Worm (Caenorhabditis elegans) whole organism, midembryonic: ENCODE results near the gene W02A2.12.

Source experiments
- T22C8.4 ChIP-seq: fragments of 200-800 bp; sonication (Bioruptor generic); IDR thresholded peaks from 2 replicates; pipeline ENCODE4 v1.3.6; 2022; ENCODE audit warnings: missing genetic modification characterization, missing compliant biosample characterization
- cog-1 ChIP-seq: sonication (generic microtip); optimal IDR thresholded peaks from 2 replicates; lab custom pipeline; 2016; ENCODE audit warnings: missing genetic modification characterization, missing compliant biosample characterization
- flt-1 ChIP-seq: fragments of 200-800 bp; sonication (Bioruptor generic); IDR thresholded peaks from 2 replicates; pipeline ENCODE4 v1.3.6; 2022; ENCODE audit warnings: missing genetic modification characterization, missing compliant biosample characterization
- med-1 ChIP-seq: sonication (generic microtip); optimal IDR thresholded peaks from 2 replicates; lab custom pipeline; 2017; ENCODE audit warnings: missing genetic modification characterization, mild to moderate bottlenecking, missing compliant biosample characterization, antibody characterized with exemption, missing genetic modification reagents; ENCODE audit not compliant: insufficient read depth
- ref-1 ChIP-seq: fragments of 200-800 bp; sonication (Bioruptor generic); conservative IDR thresholded peaks from 2 replicates; pipeline ENCODE4 v1.3.6; 2022; ENCODE audit warnings: missing genetic modification reagents, missing genetic modification characterization, missing compliant biosample characterization
- tab-1 ChIP-seq: fragments of 200-800 bp; sonication (Bioruptor generic); IDR thresholded peaks from 2 replicates; pipeline ENCODE4 v1.3.6; 2022; ENCODE audit warnings: missing genetic modification characterization, missing compliant biosample characterization
- ztf-29 ChIP-seq: fragments of 200-800 bp; sonication (Bioruptor generic); IDR thresholded peaks from 2 replicates; pipeline ENCODE4 v1.3.6; 2022; ENCODE audit warnings: missing genetic modification reagents, missing genetic modification characterization, missing compliant biosample characterization

DNA sequence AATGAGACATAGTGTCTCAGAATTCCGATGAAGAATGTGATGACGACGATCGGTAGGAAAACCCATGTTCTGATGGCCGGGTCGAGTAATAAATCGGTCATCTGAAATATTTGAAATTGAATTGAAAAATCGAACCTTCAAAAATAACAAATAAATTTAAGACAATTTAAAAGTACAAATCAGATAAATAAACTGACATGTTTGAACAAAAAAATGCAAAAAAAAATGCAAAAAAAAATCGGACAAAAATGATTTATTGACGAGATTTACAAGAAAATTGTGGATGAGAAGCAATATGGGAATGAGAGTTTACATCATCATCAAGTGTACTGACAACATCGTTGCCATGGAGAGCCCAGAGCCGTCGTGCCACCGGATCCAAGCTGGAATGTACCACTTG, 33.2 kb upstream of the W02A2.12 start, which contains the start of gene emc-3:
- TF ChIP-seq cog-1 (tag; lab: Kevin White, UChicago) (no peak), T22C8.4 (GFP tag; lab: Robert Waterston, UW) (no peak), tab-1 (GFP tag; lab: Robert Waterston, UW) (no peak), med-1 (no peak), ztf-29 (GFP tag; lab: Robert Waterston, UW) (no peak), ref-1 (no peak), flt-1 (no peak)
